Fruit fly (Drosophila melanogaster): Measurements from ENCODE around the gene Cpr72Ea.

DNA sequence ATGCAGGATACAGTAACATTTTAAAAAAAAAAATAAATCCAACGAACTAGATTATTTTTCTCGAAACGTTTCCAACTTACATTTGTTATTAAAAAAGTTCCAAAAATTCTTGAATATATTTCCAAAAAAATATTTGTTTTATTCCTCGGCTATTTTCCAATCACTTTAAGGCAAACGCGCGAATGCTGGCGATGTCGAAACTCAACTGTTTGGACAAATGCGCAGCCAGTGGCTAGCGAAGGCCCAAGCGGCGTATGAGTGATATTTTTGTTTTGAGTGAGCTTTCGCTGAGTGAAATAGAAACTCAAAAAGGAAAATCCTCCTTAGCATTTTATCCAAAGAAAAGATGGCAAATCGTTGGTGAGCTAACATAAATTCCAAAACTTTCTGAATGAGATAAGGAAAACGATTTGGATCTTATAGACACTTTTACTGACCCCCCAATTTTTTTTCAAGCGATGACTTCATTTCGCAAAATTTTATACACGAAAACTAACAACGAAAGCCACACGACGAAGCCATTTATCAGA is 3.1 kb upstream of the Cpr72Ea start, which contains the start of gene ringer:
- TF ChIP-seq CG10267 (tag; optimal IDR thresholded peaks at IDR 0.05) (no peak), CrebB (tag; optimal IDR thresholded peaks at IDR 0.05) (no peak), sd (tag; optimal IDR thresholded peaks at IDR 0.05) (no peak)
